ENCODE assay signal across 4 worm cellular contexts in the genomic region with DNA sequence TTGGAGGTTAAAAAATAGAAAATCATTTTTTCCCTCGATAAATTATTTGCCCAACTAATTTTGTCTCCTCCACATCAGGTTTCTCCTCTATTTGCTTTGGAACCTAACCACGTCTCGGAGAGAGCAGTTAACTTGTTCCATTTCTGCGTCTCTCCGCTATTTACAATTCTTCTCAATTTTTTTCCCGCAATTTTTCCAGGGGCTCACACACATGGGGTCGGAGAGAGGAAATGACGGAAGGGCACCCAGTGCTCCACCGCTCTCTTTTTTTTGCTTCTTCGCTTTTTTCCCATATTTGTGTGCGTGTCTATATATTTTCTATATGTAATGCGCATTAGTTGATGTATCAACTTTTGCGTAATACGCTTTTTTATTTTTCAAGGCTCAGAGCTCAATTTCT.
TF ChIP-seq lines count a peak whose summit lies in the region.

No protein-coding gene starts in this region.

TF ChIP-seq in whole organism, L1 larva, 84 proteins besides CTCF, POLR2A, EP300 and RAD21 (continued from another document and continues in another):
- TF ChIP-seq snpc-4 (tag; optimal IDR thresholded peaks at IDR 0.05; lab: Kevin White, UChicago) (peak; percentile 26), mef-2 (tag; optimal IDR thresholded peaks at IDR 0.05; lab: Kevin White, UChicago) (no peak), xbp-1 (tag; optimal IDR thresholded peaks at IDR 0.05; lab: Kevin White, UChicago) (no peak), tbx-2 (tag; optimal IDR thresholded peaks at IDR 0.05; lab: Kevin White, UChicago) (peak; percentile 9), vab-15 (tag; optimal IDR thresholded peaks at IDR 0.05; lab: Kevin White, UChicago) (no peak), mab-9 (GFP tag; IDR thresholded peaks at IDR 0.05; lab: Robert Waterston, UW) (no peak), fkh-10 (GFP tag; optimal IDR thresholded peaks at IDR 0.05; lab: Kevin White, UChicago) (peak; percentile 58), nhr-77 (tag; optimal IDR thresholded peaks at IDR 0.05; lab: Kevin White, UChicago) (peak; percentile 71), zag-1 (tag; optimal IDR thresholded peaks at IDR 0.05; lab: Kevin White, UChicago) (no peak), lin-35 (GFP tag; optimal IDR thresholded peaks at IDR 0.05; lab: Kevin White, UChicago) (no peak), nhr-71 (tag; optimal IDR thresholded peaks at IDR 0.05; lab: Kevin White, UChicago) (peak; percentile 33), nhr-20 (tag; optimal IDR thresholded peaks at IDR 0.05; lab: Kevin White, UChicago) (no peak), skn-1 (tag; optimal IDR thresholded peaks at IDR 0.05; lab: Kevin White, UChicago) (no peak), mep-1 (tag; optimal IDR thresholded peaks at IDR 0.05; lab: Kevin White, UChicago) (no peak), dpl-1 (GFP tag; optimal IDR thresholded peaks at IDR 0.05; lab: Kevin White, UChicago) (peak in 1 of 3 experiments; percentile 62), C04F5.9 (tag; optimal IDR thresholded peaks at IDR 0.05; lab: Kevin White, UChicago) (no peak), ceh-82 (tag; optimal IDR thresholded peaks at IDR 0.05; lab: Kevin White, UChicago) (peak in 1 of 3 experiments; percentile 43), egl-13 (tag; optimal IDR thresholded peaks at IDR 0.05; lab: Kevin White, UChicago) (peak; percentile 61), irx-1 (tag; optimal IDR thresholded peaks at IDR 0.05; lab: Kevin White, UChicago) (no peak), ama-1 (optimal IDR thresholded peaks at IDR 0.05; lab: Kevin White, UChicago) (no peak), egl-27 (tag; optimal IDR thresholded peaks at IDR 0.05; lab: Kevin White, UChicago) (no peak), mdl-1 (tag; optimal IDR thresholded peaks at IDR 0.05; lab: Kevin White, UChicago) (peak in 1 of 2 experiments; percentile 42), sox-4 (tag; optimal IDR thresholded peaks at IDR 0.05; lab: Kevin White, UChicago) (no peak), jun-1 (tag; optimal IDR thresholded peaks at IDR 0.05; lab: Kevin White, UChicago) (no peak), tlp-1 (tag; optimal IDR thresholded peaks at IDR 0.05; lab: Kevin White, UChicago) (no peak), unc-62 (GFP tag; optimal IDR thresholded peaks at IDR 0.05; lab: Kevin White, UChicago) (no peak), fkh-8 (tag; optimal IDR thresholded peaks at IDR 0.05; lab: Kevin White, UChicago) (peak; percentile 27), snu-23 (GFP tag; optimal IDR thresholded peaks at IDR 0.05; lab: Kevin White, UChicago) (no peak), unc-86 (tag; optimal IDR thresholded peaks at IDR 0.05; lab: Kevin White, UChicago) (peak; percentile 7), lsy-2 (tag; optimal IDR thresholded peaks at IDR 0.05; lab: Kevin White, UChicago) (peak in 1 of 2 experiments; percentile 36), ceh-8 (GFP tag; optimal IDR thresholded peaks at IDR 0.05; lab: Kevin White, UChicago) (no peak), blmp-1 (tag; optimal IDR thresholded peaks at IDR 0.05; lab: Kevin White, UChicago) (no peak), sptf-1 (tag; optimal IDR thresholded peaks at IDR 0.05; lab: Kevin White, UChicago) (no peak)

TF ChIP-seq in whole organism, L2 larva, 48 proteins besides CTCF, POLR2A, EP300 and RAD21 (continued from another document):
- TF ChIP-seq nhr-77 (tag; optimal IDR thresholded peaks at IDR 0.05; lab: Kevin White, UChicago) (no peak), mab-5 (tag; optimal IDR thresholded peaks at IDR 0.05; lab: Kevin White, UChicago) (no peak), ztf-4 (tag; optimal IDR thresholded peaks at IDR 0.05; lab: Kevin White, UChicago) (no peak), zag-1 (tag; optimal IDR thresholded peaks at IDR 0.05; lab: Kevin White, UChicago) (no peak), ama-1 (optimal IDR thresholded peaks at IDR 0.05; lab: Kevin White, UChicago) (no peak), peb-1 (tag; optimal IDR thresholded peaks at IDR 0.05; lab: Kevin White, UChicago) (no peak), sma-9 (GFP tag; optimal IDR thresholded peaks at IDR 0.05; lab: Kevin White, UChicago) (peak; percentile 5), sma-9 (tag; optimal IDR thresholded peaks at IDR 0.05; lab: Kevin White, UChicago) (no peak), lin-39 (tag; optimal IDR thresholded peaks at IDR 0.05; lab: Kevin White, UChicago) (no peak), alr-1 (tag; optimal IDR thresholded peaks at IDR 0.05; lab: Kevin White, UChicago) (no peak), unc-55 (GFP tag; optimal IDR thresholded peaks at IDR 0.05; lab: Kevin White, UChicago) (peak; percentile 15), lin-11 (tag; optimal IDR thresholded peaks at IDR 0.05; lab: Kevin White, UChicago) (no peak), ceh-16 (tag; optimal IDR thresholded peaks at IDR 0.05; lab: Kevin White, UChicago) (no peak), C34F6.9 (tag; optimal IDR thresholded peaks at IDR 0.05; lab: Kevin White, UChicago) (peak; percentile 51), lin-13 (GFP tag; optimal IDR thresholded peaks at IDR 0.05; lab: Kevin White, UChicago) (peak; percentile 11), elt-3 (tag; optimal IDR thresholded peaks at IDR 0.05; lab: Kevin White, UChicago) (no peak), blmp-1 (tag; optimal IDR thresholded peaks at IDR 0.05; lab: Kevin White, UChicago; ENCODE audit: insufficient read depth) (no peak), nhr-237 (tag; optimal IDR thresholded peaks at IDR 0.05; lab: Kevin White, UChicago) (no peak), R02D3.7 (tag; optimal IDR thresholded peaks at IDR 0.05; lab: Kevin White, UChicago) (no peak), F13H6.1 (tag; optimal IDR thresholded peaks at IDR 0.05; lab: Kevin White, UChicago) (peak; percentile 44), nhr-11 (tag; optimal IDR thresholded peaks at IDR 0.05; lab: Kevin White, UChicago) (no peak), skn-1 (tag; optimal IDR thresholded peaks at IDR 0.05; lab: Kevin White, UChicago) (no peak), crh-2 (tag; optimal IDR thresholded peaks at IDR 0.05; lab: Kevin White, UChicago) (no peak), nhr-21 (tag; optimal IDR thresholded peaks at IDR 0.05; lab: Kevin White, UChicago) (no peak), nhr-12 (tag; optimal IDR thresholded peaks at IDR 0.05; lab: Kevin White, UChicago) (no peak), ztf-1 (GFP tag; conservative IDR thresholded peaks at IDR 0.05; lab: Robert Waterston, UW) (no peak), mdl-1 (tag; optimal IDR thresholded peaks at IDR 0.05; lab: Kevin White, UChicago) (no peak), nhr-6 (tag; optimal IDR thresholded peaks at IDR 0.05; lab: Kevin White, UChicago) (no peak), mbf-1 (tag; optimal IDR thresholded peaks at IDR 0.05; lab: Kevin White, UChicago) (no peak), aly-2 (tag; optimal IDR thresholded peaks at IDR 0.05; lab: Kevin White, UChicago) (no peak), unc-39 (tag; optimal IDR thresholded peaks at IDR 0.05; lab: Kevin White, UChicago) (no peak), nhr-23 (tag; optimal IDR thresholded peaks at IDR 0.05; lab: Kevin White, UChicago) (no peak), fos-1 (tag; optimal IDR thresholded peaks at IDR 0.05; lab: Kevin White, UChicago) (no peak), dmd-4 (tag; optimal IDR thresholded peaks at IDR 0.05; lab: Kevin White, UChicago) (no peak), ztf-11 (tag; optimal IDR thresholded peaks at IDR 0.05; lab: Kevin White, UChicago) (no peak), sem-4 (tag; optimal IDR thresholded peaks at IDR 0.05; lab: Kevin White, UChicago) (no peak)

TF ChIP-seq in whole organism, L3 larva, 47 proteins besides CTCF, POLR2A, EP300 and RAD21 (continued from another document):
- TF ChIP-seq lin-39 (tag; optimal IDR thresholded peaks at IDR 0.05; lab: Kevin White, UChicago) (peak; percentile 43), nfya-1 (tag; optimal IDR thresholded peaks at IDR 0.05; lab: Kevin White, UChicago; ENCODE audit: insufficient read depth) (peak; percentile 57), nhr-67 (tag; optimal IDR thresholded peaks at IDR 0.05; lab: Kevin White, UChicago) (no peak), nhr-23 (tag; optimal IDR thresholded peaks at IDR 0.05; lab: Kevin White, UChicago) (no peak)

TF ChIP-seq in whole organism, L4 larva, 104 proteins besides CTCF, POLR2A, EP300 and RAD21 (continued from another document):
- TF ChIP-seq fkh-10 (GFP tag; optimal IDR thresholded peaks at IDR 0.05; lab: Kevin White, UChicago), result peak; percentile 29
- no peak for TF ChIP-seq Y105C5A.15 (GFP tag; IDR thresholded peaks at IDR 0.05; lab: Robert Waterston, UW)
- TF ChIP-seq dpl-1 (GFP tag; optimal IDR thresholded peaks at IDR 0.05; lab: Kevin White, UChicago), result no peak
- peak; percentile 33; the same call in 1 of the 2 replicates for TF ChIP-seq hmg-1.1 (GFP tag; IDR thresholded peaks at IDR 0.05; lab: Robert Waterston, UW)
- TF ChIP-seq nhr-48 (tag; optimal IDR thresholded peaks at IDR 0.05; lab: Kevin White, UChicago), result no peak
- TF ChIP-seq cey-2 (tag; optimal IDR thresholded peaks at IDR 0.05; lab: Kevin White, UChicago; ENCODE audit: borderline replicate concordance, insufficient read depth), result no peak
- TF ChIP-seq lsy-2 (tag; optimal IDR thresholded peaks at IDR 0.05; lab: Kevin White, UChicago), result peak in 1 of 2 experiments; percentile 38
- no peak for TF ChIP-seq nhr-42 (GFP tag; IDR thresholded peaks at IDR 0.05; lab: Robert Waterston, UW)
- TF ChIP-seq mes-2 (tag; optimal IDR thresholded peaks at IDR 0.05; lab: Kevin White, UChicago; ENCODE audit: poor library complexity, severe bottlenecking), result peak; percentile 13
- peak; percentile 27 for TF ChIP-seq aha-1 (tag; lab: Kevin White, UChicago)
- peak; percentile 36 for TF ChIP-seq mep-1 (tag; optimal IDR thresholded peaks at IDR 0.05; lab: Kevin White, UChicago)
- TF ChIP-seq rbr-2 (tag; optimal IDR thresholded peaks at IDR 0.05; lab: Kevin White, UChicago), result peak; percentile 28
- no peak for TF ChIP-seq dmd-6 (GFP tag; IDR thresholded peaks at IDR 0.05; lab: Robert Waterston, UW)
